Fruit fly (Drosophila melanogaster) whole organism, embryonic: ENCODE data around the gene Arl5.

Experiments
- Aef1 ChIP-seq: fragments of 200-800 bp; sonication (Bioruptor generic); IDR thresholded peaks from 3 replicates; pipeline ENCODE4 v1.3.6; 2022; ENCODE audit warnings: missing biosample characterization, missing genetic modification characterization
- Asciz ChIP-seq: fragments of 200-800 bp; sonication (Bioruptor generic); optimal IDR thresholded peaks from 2 replicates; lab custom pipeline; 2017; ENCODE audit warnings: missing biosample characterization, mild to moderate bottlenecking, missing genetic modification characterization, missing genetic modification reagents
- Atf-2 ChIP-seq: fragments of 200-800 bp; sonication (Bioruptor generic); optimal IDR thresholded peaks from 2 replicates; lab custom pipeline; 2016; ENCODE audit warnings: missing biosample characterization, missing genetic modification characterization
- Bdp1 ChIP-seq: fragments of 200-800 bp; sonication (Bioruptor generic); optimal IDR thresholded peaks from 3 replicates; lab custom pipeline; 2016; ENCODE audit warnings: missing biosample characterization, missing genetic modification characterization
- CG10147 ChIP-seq: fragments of 200-800 bp; sonication (Bioruptor generic); optimal IDR thresholded peaks from 2 replicates; lab custom pipeline; 2019; ENCODE audit warnings: missing biosample characterization, mild to moderate bottlenecking, missing genetic modification characterization, moderate library complexity
- CG12071 ChIP-seq: fragments of 200-800 bp; sonication (Bioruptor generic); optimal IDR thresholded peaks from 3 replicates; lab custom pipeline; 2018; ENCODE audit warnings: missing biosample characterization, mild to moderate bottlenecking, missing genetic modification characterization
- CG12219 ChIP-seq: fragments of 200-800 bp; sonication (Bioruptor generic); optimal IDR thresholded peaks from 3 replicates; lab custom pipeline; 2018; ENCODE audit warnings: missing biosample characterization, mild to moderate bottlenecking, missing genetic modification characterization
- CG1233 ChIP-seq: fragments of 200-800 bp; sonication (Bioruptor generic); optimal IDR thresholded peaks from 4 replicates; lab custom pipeline; 2018; ENCODE audit warnings: missing biosample characterization, mild to moderate bottlenecking, missing genetic modification characterization
- CG12659 ChIP-seq: fragments of 200-800 bp; sonication (Bioruptor generic); optimal IDR thresholded peaks from 3 replicates; lab custom pipeline; 2017; ENCODE audit warnings: mild to moderate bottlenecking, missing biosample characterization, missing genetic modification reagents, missing genetic modification characterization
- CG15514 ChIP-seq: fragments of 200-800 bp; sonication (Bioruptor generic); optimal IDR thresholded peaks from 3 replicates; lab custom pipeline; 2017; ENCODE audit warnings: missing biosample characterization, missing genetic modification characterization, mild to moderate bottlenecking, moderate library complexity, missing genetic modification reagents
- CG17802 ChIP-seq: fragments of 200-800 bp; sonication (Bioruptor generic); optimal IDR thresholded peaks from 2 replicates; lab custom pipeline; 2018; ENCODE audit warnings: missing biosample characterization, mild to moderate bottlenecking, missing genetic modification characterization, moderate library complexity
- CG1832 ChIP-seq: fragments of 200-800 bp; sonication (Bioruptor generic); optimal IDR thresholded peaks from 2 replicates; lab custom pipeline; 2017; ENCODE audit warnings: missing biosample characterization, mild to moderate bottlenecking, missing genetic modification characterization, inconsistent platforms
- CG30403 ChIP-seq: fragments of 200-800 bp; sonication (Bioruptor generic); optimal IDR thresholded peaks from 3 replicates; lab custom pipeline; 2016; ENCODE audit warnings: missing biosample characterization, missing genetic modification characterization
- CG31365 ChIP-seq: fragments of 200-800 bp; sonication (Bioruptor generic); optimal IDR thresholded peaks from 2 replicates; lab custom pipeline; 2018; ENCODE audit warnings: missing biosample characterization, mild to moderate bottlenecking, missing genetic modification characterization
- CG33557 ChIP-seq: fragments of 200-800 bp; sonication (Bioruptor generic); optimal IDR thresholded peaks from 2 replicates; lab custom pipeline; 2019; ENCODE audit warnings: missing biosample characterization, mild to moderate bottlenecking, missing genetic modification characterization, moderate library complexity
- CG3407 ChIP-seq: fragments of 200-800 bp; sonication (Bioruptor generic); optimal IDR thresholded peaks from 2 replicates; lab custom pipeline; 2018; ENCODE audit warnings: missing biosample characterization, mild to moderate bottlenecking, missing genetic modification characterization
- CG34422 ChIP-seq: fragments of 200-800 bp; sonication (Bioruptor generic); IDR thresholded peaks from 3 replicates; pipeline ENCODE4 v1.3.6; 2022; ENCODE audit warnings: missing biosample characterization, missing genetic modification characterization
- CG4282 ChIP-seq: fragments of 200-800 bp; sonication (Bioruptor generic); optimal IDR thresholded peaks from 2 replicates; lab custom pipeline; 2016; ENCODE audit warnings: missing biosample characterization, missing genetic modification characterization
- CG4424 ChIP-seq: fragments of 200-800 bp; sonication (Bioruptor generic); optimal IDR thresholded peaks from 3 replicates; lab custom pipeline; 2016; ENCODE audit warnings: missing biosample characterization, missing genetic modification characterization
- CG6254 ChIP-seq: fragments of 200-800 bp; sonication (Bioruptor generic); optimal IDR thresholded peaks from 3 replicates; lab custom pipeline; 2017; ENCODE audit warnings: mild to moderate bottlenecking, missing biosample characterization, missing genetic modification reagents, missing genetic modification characterization
- CG7372 ChIP-seq: fragments of 200-800 bp; sonication (Bioruptor generic); IDR thresholded peaks from 2 replicates; pipeline ENCODE4 v1.3.6; 2022; ENCODE audit warnings: missing biosample characterization, missing genetic modification characterization
- CG8359 ChIP-seq: fragments of 200-800 bp; sonication (Bioruptor generic); optimal IDR thresholded peaks from 2 replicates; lab custom pipeline; 2017; ENCODE audit warnings: missing biosample characterization, mild to moderate bottlenecking, missing genetic modification characterization, borderline replicate concordance
- CTCF ChIP-seq: fragments of 200-800 bp; sonication (Bioruptor generic); optimal IDR thresholded peaks from 2 replicates; lab custom pipeline; 2017; ENCODE audit warnings: missing biosample characterization, mild to moderate bottlenecking, missing genetic modification characterization, moderate library complexity
- Camta ChIP-seq: fragments of 200-800 bp; sonication (Bioruptor generic); optimal IDR thresholded peaks from 2 replicates; lab custom pipeline; 2016; ENCODE audit warnings: missing biosample characterization, missing genetic modification characterization
- Deaf1 ChIP-seq: fragments of 200-800 bp; optimal IDR thresholded peaks from 3 replicates; lab custom pipeline; 2019; ENCODE audit warnings: missing biosample characterization, mild to moderate bottlenecking, missing genetic modification characterization, moderate library complexity
- H15 ChIP-seq: fragments of 200-800 bp; sonication (Bioruptor generic); IDR thresholded peaks from 3 replicates; pipeline ENCODE4 v1.3.6; 2022; ENCODE audit warnings: missing biosample characterization, missing genetic modification characterization
- Hey ChIP-seq: fragments of 200-800 bp; sonication (Bioruptor generic); optimal IDR thresholded peaks from 3 replicates; lab custom pipeline; 2018; ENCODE audit warnings: missing biosample characterization, mild to moderate bottlenecking, missing genetic modification characterization
- Hr3 ChIP-seq: fragments of 200-800 bp; sonication (Bioruptor generic); optimal IDR thresholded peaks from 3 replicates; lab custom pipeline; 2016; ENCODE audit warnings: missing biosample characterization, missing genetic modification characterization
- Mad ChIP-seq: fragments of 200-800 bp; sonication (Bioruptor generic); optimal IDR thresholded peaks from 2 replicates; lab custom pipeline; 2016; ENCODE audit warnings: missing biosample characterization, missing genetic modification characterization
- Meics ChIP-seq: fragments of 200-800 bp; sonication (Bioruptor generic); optimal IDR thresholded peaks from 2 replicates; lab custom pipeline; 2017; ENCODE audit warnings: missing biosample characterization, mild to moderate bottlenecking, missing genetic modification characterization
- NC2β ChIP-seq: fragments of 200-800 bp; sonication (Bioruptor generic); optimal IDR thresholded peaks from 2 replicates; lab custom pipeline; 2016; ENCODE audit warnings: missing biosample characterization, missing genetic modification characterization
- Rx ChIP-seq: fragments of 200-800 bp; sonication (Bioruptor generic); IDR thresholded peaks from 2 replicates; pipeline ENCODE4 v1.3.6; 2022; ENCODE audit warnings: missing biosample characterization, missing genetic modification characterization
- abd-A ChIP-seq: fragments of 200-800 bp; sonication (Bioruptor generic); optimal IDR thresholded peaks from 3 replicates; lab custom pipeline; 2019; ENCODE audit warnings: missing biosample characterization, mild to moderate bottlenecking, missing genetic modification characterization, moderate library complexity
- al ChIP-seq: fragments of 200-800 bp; sonication (Bioruptor generic); IDR thresholded peaks from 2 replicates; pipeline ENCODE4 v1.3.6; 2022; ENCODE audit warnings: missing biosample characterization, missing genetic modification characterization
- ap ChIP-seq: fragments of 200-800 bp; sonication (Bioruptor generic); IDR thresholded peaks from 2 replicates; pipeline ENCODE4 v1.3.6; 2022; ENCODE audit warnings: missing biosample characterization, missing genetic modification characterization
- ato ChIP-seq: fragments of 200-800 bp; sonication (Bioruptor generic); IDR thresholded peaks from 2 replicates; pipeline ENCODE4 v1.3.6; 2022; ENCODE audit warnings: missing biosample characterization, missing genetic modification characterization; ENCODE audit not compliant: partially characterized antibody
- bowl ChIP-seq: fragments of 200-800 bp; sonication (Bioruptor generic); IDR thresholded peaks from 2 replicates; pipeline ENCODE4 v1.3.6; 2022; ENCODE audit warnings: missing biosample characterization, missing genetic modification characterization
- bsh ChIP-seq, 2 experiments: fragments of 200-800 bp; sonication (Bioruptor generic); optimal IDR thresholded peaks; 2 replicates each; lab custom pipeline; 2017 to 2018; ENCODE audit warnings: mild to moderate bottlenecking in 2 of 2, missing biosample characterization in 2 of 2, missing genetic modification characterization in 2 of 2, moderate library complexity in 1 of 2
- cg ChIP-seq: fragments of 200-800 bp; sonication (Bioruptor generic); optimal IDR thresholded peaks from 3 replicates; lab custom pipeline; 2019; ENCODE audit warnings: missing biosample characterization, mild to moderate bottlenecking, missing genetic modification characterization, moderate library complexity
- cwo ChIP-seq: fragments of 200-800 bp; sonication (Bioruptor generic); optimal IDR thresholded peaks from 3 replicates; lab custom pipeline; 2017; ENCODE audit warnings: missing biosample characterization, missing genetic modification characterization, mild to moderate bottlenecking, moderate library complexity, missing genetic modification reagents
- en ChIP-seq: fragments of 200-800 bp; sonication (Bioruptor generic); optimal IDR thresholded peaks from 2 replicates; lab custom pipeline; 2016; ENCODE audit warnings: missing biosample characterization, missing genetic modification characterization
- eyg ChIP-seq: fragments of 200-800 bp; sonication (Bioruptor generic); optimal IDR thresholded peaks from 3 replicates; lab custom pipeline; 2016; ENCODE audit warnings: missing biosample characterization, missing genetic modification characterization
- gcm2 ChIP-seq: fragments of 200-800 bp; sonication (Bioruptor generic); optimal IDR thresholded peaks from 2 replicates; lab custom pipeline; 2016; ENCODE audit warnings: missing biosample characterization, missing genetic modification characterization
- h ChIP-seq: fragments of >200 bp; optimal IDR thresholded peaks from 2 replicates; lab custom pipeline; 2017
- inv ChIP-seq: fragments of 200-800 bp; sonication (Bioruptor generic); IDR thresholded peaks from 2 replicates; pipeline ENCODE4 v1.3.6; 2022; ENCODE audit warnings: missing biosample characterization, missing genetic modification characterization; ENCODE audit not compliant: partially characterized antibody
- nau ChIP-seq: fragments of 200-800 bp; sonication (Bioruptor generic); optimal IDR thresholded peaks from 3 replicates; lab custom pipeline; 2017; ENCODE audit warnings: missing biosample characterization, mild to moderate bottlenecking, missing genetic modification characterization, missing genetic modification reagents
- oc ChIP-seq: fragments of 200-800 bp; sonication (Bioruptor generic); optimal IDR thresholded peaks from 2 replicates; lab custom pipeline; 2018; ENCODE audit warnings: missing biosample characterization, mild to moderate bottlenecking, missing genetic modification characterization, moderate library complexity
- pros ChIP-seq: fragments of 200-800 bp; sonication (Bioruptor generic); optimal IDR thresholded peaks from 3 replicates; lab custom pipeline; 2019; ENCODE audit warnings: missing biosample characterization, mild to moderate bottlenecking, missing genetic modification characterization, moderate library complexity
- ssp ChIP-seq: fragments of 200-800 bp; sonication (Bioruptor generic); IDR thresholded peaks from 2 replicates; pipeline ENCODE4 v1.3.6; 2022; ENCODE audit warnings: missing biosample characterization, missing genetic modification characterization
- stc ChIP-seq: fragments of 200-800 bp; sonication (Bioruptor generic); IDR thresholded peaks from 2 replicates; pipeline ENCODE4 v1.3.6; 2022; ENCODE audit warnings: missing biosample characterization, missing genetic modification characterization
- tap ChIP-seq: fragments of 200-800 bp; optimal IDR thresholded peaks from 3 replicates; lab custom pipeline; 2019; ENCODE audit warnings: missing biosample characterization, mild to moderate bottlenecking, missing genetic modification characterization, moderate library complexity
- yki ChIP-seq: fragments of >200 bp; optimal IDR thresholded peaks from 3 replicates; lab custom pipeline; 2018

Arl5 gene

DNA sequence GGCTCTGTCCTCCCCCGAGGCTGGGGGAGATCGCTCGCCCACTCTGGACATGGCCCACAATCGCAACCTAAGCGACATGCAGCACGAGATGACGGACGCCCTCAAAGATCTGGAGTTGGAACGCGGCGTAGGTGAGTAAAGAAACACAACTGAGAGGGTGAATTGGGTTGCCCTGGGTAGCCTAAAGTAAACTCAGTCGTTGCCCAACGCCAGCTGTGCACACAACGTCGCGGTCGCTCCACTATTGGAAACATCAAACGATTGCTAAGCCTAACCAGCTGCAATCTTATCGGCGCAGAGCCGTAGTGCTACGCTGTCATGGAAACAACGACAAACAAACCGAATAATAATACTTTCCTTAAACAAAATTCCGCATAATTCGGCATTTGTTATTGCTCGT, 47.7 kb upstream of the Arl5 start (continued):
- peak; percentile 11 for TF ChIP-seq Camta
- no peak for TF ChIP-seq inv
- no peak for TF ChIP-seq Rx (GFP tag; lab: Robert Waterston, UW)
- TF ChIP-seq al = no peak
- TF ChIP-seq bsh (GFP tag; optimal IDR thresholded peaks at IDR 0.05; lab: Kevin White, UChicago) = peak in 1 of 2 experiments; percentile 22
- TF ChIP-seq nau (GFP tag; lab: Kevin White, UChicago) = no peak
- no peak for TF ChIP-seq CG4282 (GFP tag; lab: Kevin White, UChicago)
- TF ChIP-seq Aef1 = no peak
- peak; percentile 44 for TF ChIP-seq CG3407 (GFP tag; lab: Kevin White, UChicago)
- TF ChIP-seq CG1832 (GFP tag; lab: Kevin White, UChicago) = no peak
- no peak for TF ChIP-seq tap (tag; lab: Kevin White, UChicago)
- TF ChIP-seq CG31365 (tag; lab: Kevin White, UChicago) = peak; percentile 30
- no peak for TF ChIP-seq Hey (tag; lab: Kevin White, UChicago)
- TF ChIP-seq CG17802 (tag; lab: Kevin White, UChicago) = no peak
- TF ChIP-seq ap (GFP tag; lab: Robert Waterston, UW) = no peak
- TF ChIP-seq Hr3 (GFP tag; lab: Kevin White, UChicago) = no peak
- TF ChIP-seq Atf-2 (GFP tag; lab: Kevin White, UChicago) = no peak
- TF ChIP-seq CG30403 (GFP tag; lab: Kevin White, UChicago) = no peak
- TF ChIP-seq Meics (GFP tag; lab: Kevin White, UChicago) = no peak
- no peak for TF ChIP-seq gcm2 (GFP tag; lab: Kevin White, UChicago)
- no peak for TF ChIP-seq CG7372 (GFP tag; lab: Robert Waterston, UW)
- no peak for TF ChIP-seq CG8359
- TF ChIP-seq CG34422 (GFP tag; lab: Robert Waterston, UW) = no peak
- no peak for TF ChIP-seq pros (GFP tag; lab: Kevin White, UChicago)
- peak; percentile 11 for TF ChIP-seq cwo
- peak; percentile 34; the same call in 1 of the 2 replicates for TF ChIP-seq stc
- TF ChIP-seq CG12219 (GFP tag; lab: Kevin White, UChicago) = no peak
- TF ChIP-seq CG10147 (GFP tag; lab: Kevin White, UChicago) = no peak
- TF ChIP-seq Bdp1 (GFP tag; lab: Kevin White, UChicago) = no peak
- peak; percentile 2 for TF ChIP-seq CG12659
- no peak for TF ChIP-seq ato (GFP tag; lab: Robert Waterston, UW)
- no peak for TF ChIP-seq en (GFP tag; lab: Kevin White, UChicago)
- 0 out of 2 replicates have a peak, but pooled peaks have one; percentile 15 for TF ChIP-seq bowl (GFP tag; lab: Robert Waterston, UW)
- TF ChIP-seq Mad (GFP tag; lab: Kevin White, UChicago) = no peak
- TF ChIP-seq NC2β (GFP tag; lab: Kevin White, UChicago) = no peak
- TF ChIP-seq Deaf1 (tag; lab: Kevin White, UChicago) = no peak
- TF ChIP-seq cg (GFP tag; lab: Kevin White, UChicago) = no peak
- no peak for TF ChIP-seq CG1233
- TF ChIP-seq CG4424 (GFP tag; lab: Kevin White, UChicago) = no peak
- TF ChIP-seq yki = no peak
- TF ChIP-seq oc (tag; lab: Kevin White, UChicago) = peak; percentile 23
- TF ChIP-seq H15 (GFP tag; lab: Robert Waterston, UW) = no peak
- TF ChIP-seq Asciz (GFP tag; lab: Kevin White, UChicago) = no peak
- no peak for TF ChIP-seq CG6254 (GFP tag; lab: Kevin White, UChicago)
- TF ChIP-seq CG15514 (GFP tag; lab: Kevin White, UChicago) = peak; percentile 64
- no peak for TF ChIP-seq abd-A
- peak; percentile 64 for TF ChIP-seq CG12071 (GFP tag; lab: Kevin White, UChicago)
- TF ChIP-seq CTCF = no peak
- TF ChIP-seq eyg = no peak
- no peak for TF ChIP-seq CG33557
- no peak for TF ChIP-seq h
- TF ChIP-seq ssp (GFP tag; lab: Robert Waterston, UW) = no peak
